Worm (Caenorhabditis elegans): ENCODE data around the gene sri-62.

The sri-62 gene

DNA sequence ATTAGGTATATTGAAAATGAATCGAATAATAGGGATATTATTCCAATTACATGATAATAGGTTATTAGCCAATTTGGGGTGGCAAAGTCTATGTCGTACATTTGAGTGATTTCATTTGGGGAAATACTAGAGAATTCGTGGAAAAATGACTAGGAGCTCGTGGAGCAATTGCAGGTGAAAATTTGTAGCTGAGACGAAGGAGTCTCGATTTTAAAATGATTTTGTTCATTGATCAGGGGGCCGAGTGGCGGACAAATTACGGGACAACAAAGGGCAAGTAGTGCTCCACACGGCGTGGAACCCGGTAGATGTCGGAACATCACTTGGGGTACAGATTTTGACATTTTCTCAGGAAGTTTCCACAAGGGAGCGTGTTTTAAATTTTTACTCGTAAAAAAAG lies at the start of gene sri-62:
sri-62 (minus strand) TSS at position 101 of the 400 bp plus-strand sequence.
- TF ChIP-seq unc-62 (GFP tag; optimal IDR thresholded peaks at IDR 0.05) = no peak

DNA sequence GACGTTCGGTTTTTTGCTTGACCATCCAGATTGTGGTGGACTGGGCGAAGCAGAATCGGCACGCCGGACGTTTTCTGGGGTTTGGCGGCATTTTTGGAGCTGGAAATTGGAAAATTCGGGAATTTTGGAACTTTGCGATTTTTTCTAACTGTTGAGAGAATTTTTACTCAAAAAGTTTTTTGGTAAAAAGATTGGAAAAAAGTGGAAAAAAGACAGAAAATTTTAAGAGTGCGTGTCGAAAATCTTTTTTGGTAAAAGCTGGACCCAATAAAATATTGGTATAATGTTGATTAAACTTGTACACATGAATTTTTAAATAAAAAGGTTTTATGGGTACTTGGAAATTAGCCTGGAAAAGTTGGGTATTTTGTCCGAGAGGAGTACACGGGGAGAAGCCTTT lies 44.0 kb upstream of the sri-62 start, which contains the start of gene T05A8.7:
T05A8.7 (minus strand) TSS at position 101 of the 400 bp plus-strand sequence.
- TF ChIP-seq unc-62 (GFP tag; optimal IDR thresholded peaks at IDR 0.05) = no peak

DNA sequence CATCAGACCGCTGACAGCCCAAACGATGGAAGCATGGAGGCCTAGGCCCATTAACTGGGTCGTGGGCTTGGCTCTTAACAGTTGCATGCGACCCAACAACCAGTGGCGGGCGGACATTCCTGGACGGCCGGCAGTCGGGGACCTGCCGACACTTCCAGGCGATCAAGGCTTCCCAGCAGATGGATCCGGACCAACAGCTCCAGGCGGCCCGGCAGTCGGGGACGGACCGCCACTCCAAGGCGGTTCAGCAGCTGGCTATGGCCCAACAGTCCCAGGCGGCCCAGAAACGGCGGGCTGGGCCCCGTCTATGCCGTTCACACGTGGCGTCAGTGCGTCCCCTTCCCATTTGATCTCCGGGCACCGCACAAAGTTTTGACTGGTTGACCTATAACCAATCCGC lies 43.1 kb upstream of the sri-62 start:
- TF ChIP-seq unc-62 (GFP tag; optimal IDR thresholded peaks at IDR 0.05) = no peak

DNA sequence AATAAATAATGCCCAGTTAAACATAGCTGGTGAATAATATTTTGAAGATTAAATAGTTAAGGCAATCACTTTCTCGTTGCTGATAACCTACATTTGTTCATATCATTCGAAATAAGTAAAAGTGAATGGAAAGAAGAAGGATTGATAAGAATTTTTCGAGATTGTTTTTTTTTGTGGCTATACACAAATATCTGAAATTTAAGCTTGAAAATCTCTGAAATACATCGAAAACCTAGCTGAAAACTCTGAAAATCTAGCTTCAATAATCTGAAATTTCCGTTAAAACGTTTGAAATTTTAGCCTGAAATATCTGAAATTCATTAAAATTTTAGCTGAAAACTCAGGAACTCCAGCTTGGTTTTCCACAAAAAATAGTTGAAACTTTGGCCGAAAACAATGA lies 41.3 kb upstream of the sri-62 start, which contains the start of gene T05A8.6:
T05A8.6 (minus strand) TSS at position 101 of the 400 bp plus-strand sequence.
- TF ChIP-seq unc-62 (GFP tag; optimal IDR thresholded peaks at IDR 0.05) = no peak

DNA sequence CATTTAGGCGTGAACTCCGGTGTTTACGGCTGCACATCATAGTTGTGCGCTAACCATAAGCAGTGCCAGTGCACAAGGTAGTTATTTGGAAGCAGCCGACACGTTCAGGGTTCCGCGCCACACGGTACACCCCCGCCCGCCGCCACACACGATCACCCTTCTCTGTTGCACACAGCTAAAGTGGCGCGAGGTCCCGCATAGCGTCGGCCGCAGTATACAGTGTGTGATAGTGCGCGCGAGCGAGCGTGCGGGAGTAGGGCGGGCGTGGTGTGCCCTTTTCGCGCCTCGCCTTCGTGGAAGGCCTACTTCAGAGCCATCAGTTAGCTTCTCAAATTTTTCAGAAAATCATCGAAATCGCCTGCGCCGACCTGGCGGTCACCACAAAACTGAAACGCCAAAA lies 38.7 kb upstream of the sri-62 start:
- no peak for TF ChIP-seq unc-62 (GFP tag; optimal IDR thresholded peaks at IDR 0.05)

DNA sequence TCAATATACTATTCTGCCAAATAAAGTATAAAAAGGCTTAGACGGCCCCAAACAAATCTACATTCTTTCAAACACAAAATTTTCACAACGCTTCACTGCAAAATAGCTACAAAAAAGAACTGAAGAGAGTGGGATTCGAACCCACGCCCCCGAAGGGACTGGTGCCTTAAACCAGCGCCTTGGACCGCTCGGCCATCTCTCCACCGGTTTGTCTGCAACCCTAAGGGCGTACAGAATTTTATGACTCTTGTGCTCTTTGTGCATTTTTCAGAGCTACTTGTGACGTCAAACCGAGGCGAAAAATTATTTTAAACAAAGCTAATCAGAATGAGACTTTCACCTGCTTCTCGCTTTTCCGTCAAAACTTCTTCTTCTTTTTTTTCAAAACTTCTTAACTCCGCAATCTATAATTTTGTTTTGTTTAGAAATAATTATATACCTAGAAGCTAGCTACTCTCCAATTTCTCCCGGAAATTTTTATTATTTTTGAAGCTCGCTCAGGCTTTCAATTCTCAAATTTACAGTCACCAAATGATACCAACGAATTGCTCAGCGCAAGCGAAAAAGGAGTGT lies 38.0 kb upstream of the sri-62 start, which contains the start of gene T05A8.8:
T05A8.8 (plus strand) TSS at position 523 of the 573 bp plus-strand sequence.
- no peak for TF ChIP-seq unc-62 (GFP tag; optimal IDR thresholded peaks at IDR 0.05)

DNA sequence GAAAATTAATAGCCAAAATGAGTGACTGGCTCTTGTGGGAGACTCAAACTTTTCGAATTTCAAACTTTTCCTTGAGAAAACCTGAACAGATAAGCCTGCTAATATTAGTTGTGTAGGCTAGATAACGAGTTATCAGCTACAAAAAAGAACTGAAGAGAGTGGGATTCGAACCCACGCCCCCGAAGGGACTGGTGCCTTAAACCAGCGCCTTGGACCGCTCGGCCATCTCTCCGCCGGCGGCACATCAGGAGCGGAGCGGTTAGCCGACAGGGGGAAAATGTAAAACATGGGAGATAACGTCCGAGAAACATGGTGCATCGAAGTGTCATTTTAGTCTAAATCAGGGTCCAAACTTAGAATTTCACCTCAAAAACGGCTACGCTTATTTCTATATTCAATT lies 37.4 kb upstream of the sri-62 start:
- TF ChIP-seq unc-62 (GFP tag; optimal IDR thresholded peaks at IDR 0.05) = no peak

DNA sequence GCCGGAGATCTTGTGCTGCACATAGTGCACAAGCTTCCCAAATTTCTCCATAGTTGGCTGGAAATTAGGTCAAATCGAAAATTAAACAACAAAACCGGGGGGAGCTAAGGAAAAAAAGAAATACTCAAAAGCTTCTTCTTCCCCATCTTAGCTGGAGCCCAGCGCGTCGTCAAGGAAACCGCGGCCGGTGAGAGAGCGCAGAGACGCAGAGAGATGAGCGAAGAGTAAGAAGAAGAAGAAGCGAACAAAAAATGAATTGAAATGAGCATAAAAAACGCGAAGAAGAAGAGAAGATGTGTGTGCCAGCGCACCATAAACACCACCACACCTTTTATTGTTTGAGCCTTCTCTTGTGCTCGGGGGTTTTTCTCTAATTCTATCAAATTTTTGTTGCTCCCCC lies 36.9 kb upstream of the sri-62 start, which contains the start of gene wdr-31:
wdr-31 (minus strand) TSS at position 101 of the 400 bp plus-strand sequence.
- no peak for TF ChIP-seq unc-62 (GFP tag; optimal IDR thresholded peaks at IDR 0.05)

DNA sequence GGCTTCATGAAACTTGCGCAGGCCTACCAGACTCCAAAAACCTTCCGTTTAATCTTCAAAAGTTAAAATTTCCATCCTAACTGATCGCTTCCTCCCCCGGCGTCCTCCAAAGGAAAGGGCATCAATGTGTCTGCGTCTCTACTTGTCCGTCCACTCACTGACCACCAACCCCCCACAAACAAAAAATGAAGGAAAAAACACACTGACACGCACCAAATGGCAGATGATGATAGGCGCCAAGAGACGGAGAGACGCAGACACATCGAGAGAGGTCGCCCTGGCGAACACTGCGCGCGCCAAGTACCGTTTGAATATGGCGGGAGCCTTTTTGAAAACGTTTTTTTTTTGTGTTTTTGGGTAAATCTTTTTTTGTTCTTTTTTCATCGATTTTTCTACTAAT lies 36.5 kb upstream of the sri-62 start:
- no peak for TF ChIP-seq unc-62 (GFP tag; optimal IDR thresholded peaks at IDR 0.05)

DNA sequence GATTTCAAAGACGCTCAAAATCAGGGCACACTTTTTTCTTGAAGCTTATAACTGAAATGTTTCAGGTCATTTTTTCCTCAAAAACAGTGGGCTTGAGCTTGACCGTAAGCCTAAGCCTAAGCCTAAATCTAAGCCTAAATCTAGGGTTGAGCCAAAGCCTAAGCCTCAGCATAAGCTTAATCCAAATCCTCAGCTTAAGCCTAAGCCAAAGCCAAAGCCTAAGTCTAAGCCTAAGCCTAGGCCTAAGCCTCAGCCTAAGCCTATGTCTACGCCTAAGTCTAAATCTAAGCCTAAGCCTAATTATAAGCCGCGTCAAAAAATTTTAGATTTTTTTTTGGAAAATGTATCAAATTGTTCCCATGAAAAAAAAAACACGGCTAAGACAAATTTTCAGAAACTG lies 36.0 kb upstream of the sri-62 start:
- TF ChIP-seq unc-62 (GFP tag; optimal IDR thresholded peaks at IDR 0.05) = no peak

DNA sequence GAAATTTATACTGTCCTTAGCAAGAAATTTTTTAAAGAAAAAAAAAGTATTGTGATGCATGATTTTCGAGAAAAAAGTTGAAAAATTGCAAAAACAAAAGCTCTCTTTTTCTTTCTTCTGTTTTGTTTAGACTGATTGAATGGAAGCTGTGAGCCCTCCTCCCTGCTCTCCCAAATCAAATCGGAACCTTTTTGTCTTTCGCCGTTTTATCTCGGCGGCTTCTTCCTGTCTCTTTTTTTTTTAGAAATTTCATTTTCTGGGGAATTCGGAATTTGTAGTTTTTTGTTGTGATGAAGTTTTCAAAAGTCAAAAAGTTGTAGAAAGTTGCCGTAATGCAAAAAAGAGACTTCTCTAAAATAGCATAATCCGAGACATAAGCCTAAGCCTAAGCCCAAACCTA lies 32.4 kb upstream of the sri-62 start:
- TF ChIP-seq unc-62 (GFP tag; optimal IDR thresholded peaks at IDR 0.05) = no peak

DNA sequence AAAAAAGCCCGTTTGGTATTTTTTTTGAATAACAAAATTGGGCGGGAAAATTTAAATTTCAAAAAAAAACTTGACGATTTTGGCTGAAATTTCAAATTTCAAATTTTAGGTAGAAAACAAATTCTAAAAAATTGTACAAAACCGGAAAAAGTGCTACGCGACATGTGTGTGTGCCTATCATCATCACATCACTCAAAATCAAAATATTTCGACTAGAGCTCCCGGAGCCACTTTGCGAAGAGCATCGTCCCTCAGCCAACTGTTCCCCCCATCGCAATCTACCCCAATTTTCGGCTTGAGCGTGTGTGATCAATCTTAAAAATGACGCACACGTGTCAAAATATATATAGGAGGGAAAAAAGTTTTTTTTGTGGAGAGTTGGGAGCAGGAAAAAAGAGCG lies 28.5 kb upstream of the sri-62 start:
- no peak for TF ChIP-seq unc-62 (GFP tag; optimal IDR thresholded peaks at IDR 0.05)

DNA sequence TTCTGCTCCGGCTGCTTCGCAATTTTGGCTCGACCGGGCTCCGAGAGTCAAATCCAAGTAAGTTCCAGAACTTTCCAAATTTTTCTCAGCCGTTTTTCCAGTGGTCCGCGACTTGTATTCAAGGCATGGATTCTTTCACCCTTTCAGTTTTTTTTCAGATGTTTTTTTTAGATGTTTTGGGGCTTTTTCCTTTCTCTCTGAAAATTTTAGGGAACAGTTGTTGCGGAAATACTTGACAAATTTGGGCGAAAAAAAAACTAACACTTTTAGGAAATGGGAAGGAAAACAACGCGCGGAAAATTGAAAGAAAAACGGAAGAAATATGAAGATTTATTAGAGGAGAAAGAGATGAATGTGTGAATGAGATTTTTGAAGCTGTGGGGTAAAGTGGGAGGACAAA lies 27.3 kb upstream of the sri-62 start, which contains the start of the genes T05A8.11 and nep-2:
T05A8.11 (minus strand) TSS at position 101 of the 400 bp plus-strand sequence.
nep-2 (minus strand) TSS at position 192 of the 400 bp plus-strand sequence.
- no peak for TF ChIP-seq unc-62 (GFP tag; optimal IDR thresholded peaks at IDR 0.05)

DNA sequence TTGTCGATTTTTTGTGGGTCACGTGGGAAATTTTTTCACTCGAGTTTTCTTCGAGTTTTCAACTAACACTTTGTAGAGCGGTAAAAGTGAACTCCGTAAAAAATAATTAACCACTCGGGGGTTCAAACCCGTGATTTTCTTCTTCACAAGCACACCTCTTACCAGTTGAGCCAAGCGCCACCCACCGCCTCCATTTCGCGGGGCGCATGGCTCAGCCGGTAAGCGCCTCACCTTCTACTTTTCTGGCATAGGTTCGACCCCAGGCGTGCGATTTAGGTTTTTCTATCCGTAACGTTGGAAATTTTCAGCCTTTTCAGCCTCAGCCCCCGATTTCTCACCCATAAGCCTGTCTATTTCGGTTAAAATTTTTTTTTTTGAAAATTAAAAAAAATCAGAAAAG lies 23.7 kb upstream of the sri-62 start:
- no peak for TF ChIP-seq unc-62 (GFP tag; optimal IDR thresholded peaks at IDR 0.05)

DNA sequence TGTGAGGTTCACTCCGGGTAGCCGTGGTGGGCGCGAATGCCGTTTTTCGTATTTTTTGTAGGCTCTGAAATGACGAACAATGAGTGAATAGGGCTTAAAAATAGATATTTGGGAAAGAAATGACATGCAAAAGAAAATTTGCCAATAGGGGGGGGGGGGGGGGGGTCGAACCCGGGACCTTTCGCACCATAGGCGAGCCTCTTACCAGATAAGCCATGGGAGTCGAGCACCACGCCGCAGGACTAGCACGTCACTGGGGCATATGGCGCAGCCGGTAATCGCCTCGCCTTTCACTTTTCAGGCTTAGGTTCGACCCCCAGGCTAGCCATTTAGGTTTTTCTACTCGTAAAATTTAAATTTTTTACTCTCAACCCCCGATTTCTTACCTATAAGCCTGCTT lies 20.9 kb upstream of the sri-62 start:
- TF ChIP-seq unc-62 (GFP tag; optimal IDR thresholded peaks at IDR 0.05) = no peak

DNA sequence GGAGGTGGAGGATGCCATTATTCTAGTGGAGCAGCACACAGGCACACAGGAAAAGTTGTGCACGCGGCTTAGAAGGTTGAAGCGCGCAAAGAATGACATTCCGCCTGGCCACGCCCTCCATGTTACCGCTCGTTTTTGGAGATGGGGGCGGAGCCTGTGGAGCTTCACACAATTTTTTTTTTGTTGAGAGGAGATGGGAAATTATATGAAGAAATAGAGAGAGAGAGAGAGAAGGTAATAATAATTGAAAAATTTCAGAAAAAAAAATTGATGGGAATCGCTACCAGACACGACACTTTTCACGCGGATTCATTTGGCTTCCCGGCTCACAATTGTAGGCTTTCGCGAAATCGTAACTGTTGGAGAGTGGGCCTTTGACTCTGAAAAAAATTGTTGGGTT lies 19.1 kb upstream of the sri-62 start, which contains the start of gene T05A8.3:
T05A8.3 (minus strand) TSS at position 101 of the 400 bp plus-strand sequence.
- TF ChIP-seq unc-62 (GFP tag; optimal IDR thresholded peaks at IDR 0.05) = no peak

DNA sequence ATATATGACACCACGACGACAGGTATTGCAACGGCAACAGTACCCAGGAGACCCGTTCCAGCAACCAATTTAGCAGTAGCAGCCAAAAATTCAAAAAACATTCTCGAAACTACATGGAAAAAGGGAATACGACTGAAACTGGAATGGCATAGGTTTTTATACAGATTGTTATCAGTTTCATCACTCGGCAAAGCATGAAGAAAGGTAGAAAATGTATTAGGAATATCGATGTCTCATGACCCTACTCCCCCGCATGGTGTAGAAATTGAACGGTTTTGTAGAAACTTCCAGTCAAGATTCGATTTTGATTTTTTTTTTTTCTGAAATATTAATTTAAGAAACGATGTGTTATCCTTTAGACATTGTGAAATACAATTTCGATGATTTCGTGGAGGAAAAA lies 12.6 kb upstream of the sri-62 start, which contains the start of gene T05A8.2:
T05A8.2 (minus strand) TSS at position 101 of the 400 bp plus-strand sequence.
- TF ChIP-seq unc-62 (GFP tag; optimal IDR thresholded peaks at IDR 0.05) = no peak

Data from whole organism, dauer.